Fruit fly (Drosophila melanogaster) whole organism, embryonic: Measurements from ENCODE around the gene Actn3.

Source experiments
- Atf3 ChIP-seq: fragments of 200-800 bp; sonication (Bioruptor generic); optimal IDR thresholded peaks from 3 replicates; lab custom pipeline; 2016; ENCODE audit warnings: missing biosample characterization, missing genetic modification characterization
- Atf6 ChIP-seq: fragments of 200-800 bp; sonication (Bioruptor generic); IDR thresholded peaks from 2 replicates; pipeline ENCODE4 v1.3.6; 2022; ENCODE audit warnings: missing biosample characterization, missing genetic modification characterization
- Bteb2 ChIP-seq: fragments of 200-800 bp; sonication (Bioruptor generic); optimal IDR thresholded peaks from 2 replicates; lab custom pipeline; 2016; ENCODE audit warnings: missing biosample characterization, missing genetic modification characterization
- CG10267 ChIP-seq: fragments of 200-800 bp; sonication (Bioruptor generic); optimal IDR thresholded peaks from 2 replicates; lab custom pipeline; 2018; ENCODE audit warnings: missing biosample characterization, mild to moderate bottlenecking, missing genetic modification characterization, moderate library complexity
- CG10321 ChIP-seq: fragments of 200-800 bp; sonication (Bioruptor generic); IDR thresholded peaks from 2 replicates; pipeline ENCODE4 v1.3.6; 2022; ENCODE audit warnings: missing biosample characterization, missing genetic modification characterization
- CG10431 ChIP-seq: fragments of 200-800 bp; sonication (Bioruptor generic); optimal IDR thresholded peaks from 3 replicates; lab custom pipeline; 2018; ENCODE audit warnings: missing biosample characterization, mild to moderate bottlenecking, missing genetic modification characterization
- CG10543 ChIP-seq: fragments of 200-800 bp; sonication (Bioruptor generic); optimal IDR thresholded peaks from 3 replicates; lab custom pipeline; 2017; ENCODE audit warnings: missing biosample characterization, mild to moderate bottlenecking, missing genetic modification characterization, moderate library complexity
- CG1233 ChIP-seq: fragments of 200-800 bp; sonication (Bioruptor generic); optimal IDR thresholded peaks from 4 replicates; lab custom pipeline; 2018; ENCODE audit warnings: missing biosample characterization, mild to moderate bottlenecking, missing genetic modification characterization
- CG12744 ChIP-seq: fragments of 200-800 bp; sonication (Bioruptor generic); optimal IDR thresholded peaks from 2 replicates; lab custom pipeline; 2016; ENCODE audit warnings: missing biosample characterization, missing genetic modification characterization
- CG13296 ChIP-seq: fragments of 200-800 bp; sonication (Bioruptor generic); optimal IDR thresholded peaks from 3 replicates; lab custom pipeline; 2018; ENCODE audit warnings: missing biosample characterization, mild to moderate bottlenecking, missing genetic modification characterization
- CG1602 ChIP-seq: fragments of 200-800 bp; sonication (Bioruptor generic); optimal IDR thresholded peaks from 3 replicates; lab custom pipeline; 2016; ENCODE audit warnings: missing biosample characterization, missing genetic modification characterization
- CG18476 ChIP-seq: fragments of 200-800 bp; sonication (Bioruptor generic); optimal IDR thresholded peaks from 2 replicates; lab custom pipeline; 2016; ENCODE audit warnings: missing biosample characterization, mild to moderate bottlenecking, missing genetic modification characterization
- CG18619 ChIP-seq: fragments of 200-800 bp; sonication (Bioruptor generic); optimal IDR thresholded peaks from 3 replicates; lab custom pipeline; 2017; ENCODE audit warnings: missing biosample characterization, mild to moderate bottlenecking, missing genetic modification characterization
- CG32767 ChIP-seq: fragments of 200-800 bp; sonication (Bioruptor generic); IDR thresholded peaks from 2 replicates; pipeline ENCODE4 v1.3.6; 2022; ENCODE audit warnings: missing biosample characterization, missing genetic modification characterization
- CG3281 ChIP-seq: fragments of 200-800 bp; sonication (Bioruptor generic); optimal IDR thresholded peaks from 3 replicates; lab custom pipeline; 2017; ENCODE audit warnings: missing biosample characterization, mild to moderate bottlenecking, missing genetic modification characterization
- CG4328 ChIP-seq: fragments of 200-800 bp; sonication (Bioruptor generic); optimal IDR thresholded peaks from 3 replicates; lab custom pipeline; 2017; ENCODE audit warnings: missing biosample characterization, missing genetic modification reagents, missing genetic modification characterization
- CG4360 ChIP-seq: fragments of 200-800 bp; sonication (Bioruptor generic); IDR thresholded peaks from 2 replicates; pipeline ENCODE4 v1.3.6; 2022; ENCODE audit warnings: missing biosample characterization, missing genetic modification characterization
- CG7271 ChIP-seq: fragments of 200-800 bp; sonication (Bioruptor generic); optimal IDR thresholded peaks from 2 replicates; lab custom pipeline; 2018; ENCODE audit warnings: missing biosample characterization, mild to moderate bottlenecking, missing genetic modification characterization, moderate library complexity
- CG8089 ChIP-seq: fragments of 200-800 bp; sonication (Bioruptor generic); optimal IDR thresholded peaks from 3 replicates; lab custom pipeline; 2016; ENCODE audit warnings: missing biosample characterization, missing genetic modification characterization
- Drgx ChIP-seq: fragments of 200-800 bp; sonication (Bioruptor generic); IDR thresholded peaks from 2 replicates; pipeline ENCODE4 v1.3.6; 2022; ENCODE audit warnings: missing biosample characterization, missing genetic modification characterization
- ERR ChIP-seq: fragments of 200-800 bp; sonication (Bioruptor generic); optimal IDR thresholded peaks from 2 replicates; lab custom pipeline; 2016; ENCODE audit warnings: missing biosample characterization, missing genetic modification characterization
- H2.0 ChIP-seq: fragments of 200-800 bp; sonication (Bioruptor generic); IDR thresholded peaks from 2 replicates; pipeline ENCODE4 v1.3.6; 2022; ENCODE audit warnings: missing biosample characterization, missing genetic modification characterization
- Hmr ChIP-seq: fragments of 200-800 bp; sonication (Bioruptor generic); optimal IDR thresholded peaks from 3 replicates; lab custom pipeline; 2017; ENCODE audit warnings: mild to moderate bottlenecking, missing biosample characterization, missing genetic modification reagents, missing genetic modification characterization
- Lhr ChIP-seq: fragments of 200-800 bp; sonication (Bioruptor generic); optimal IDR thresholded peaks from 3 replicates; lab custom pipeline; 2017; ENCODE audit warnings: mild to moderate bottlenecking, missing biosample characterization, missing genetic modification reagents, missing genetic modification characterization
- Max ChIP-seq: fragments of 200-800 bp; sonication (Bioruptor generic); optimal IDR thresholded peaks from 2 replicates; lab custom pipeline; 2016; ENCODE audit warnings: missing biosample characterization, mild to moderate bottlenecking, missing genetic modification characterization
- Med ChIP-seq: fragments of 200-800 bp; sonication (Bioruptor generic); peaks from one replicate; lab custom pipeline; 2016; ENCODE audit warnings: missing biosample characterization, missing genetic modification characterization, mild to moderate bottlenecking, inconsistent platforms, moderate library complexity
- Nf-YB ChIP-seq: fragments of 200-800 bp; sonication (Bioruptor generic); optimal IDR thresholded peaks from 3 replicates; lab custom pipeline; 2019; ENCODE audit warnings: missing biosample characterization, mild to moderate bottlenecking, missing genetic modification characterization, moderate library complexity
- Rfx ChIP-seq: fragments of 200-800 bp; sonication (Bioruptor generic); IDR thresholded peaks from 2 replicates; pipeline ENCODE4 v1.3.6; 2022; ENCODE audit warnings: missing biosample characterization, missing genetic modification characterization
- bigmax ChIP-seq: fragments of 200-800 bp; sonication (Bioruptor generic); optimal IDR thresholded peaks from 2 replicates; lab custom pipeline; 2018; ENCODE audit warnings: missing biosample characterization, mild to moderate bottlenecking, missing genetic modification characterization
- cad ChIP-seq: fragments of >200 bp; optimal IDR thresholded peaks from 2 replicates; lab custom pipeline; 2017; ENCODE audit warnings: missing biosample characterization, missing genetic modification characterization
- cato ChIP-seq: fragments of 200-800 bp; sonication (Bioruptor generic); optimal IDR thresholded peaks from 2 replicates; lab custom pipeline; 2016; ENCODE audit warnings: missing biosample characterization, missing genetic modification characterization, borderline replicate concordance
- dm ChIP-seq: fragments of 200-800 bp; sonication (Bioruptor generic); optimal IDR thresholded peaks from 3 replicates; lab custom pipeline; 2016; ENCODE audit warnings: missing biosample characterization, missing genetic modification characterization
- exex ChIP-seq: fragments of 200-800 bp; sonication (Bioruptor generic); optimal IDR thresholded peaks from 4 replicates; lab custom pipeline; 2018; ENCODE audit warnings: missing biosample characterization, mild to moderate bottlenecking, missing genetic modification characterization, moderate library complexity
- grn ChIP-seq: fragments of 200-800 bp; sonication (Bioruptor generic); optimal IDR thresholded peaks from 3 replicates; lab custom pipeline; 2017; ENCODE audit warnings: missing biosample characterization, missing genetic modification characterization
- her ChIP-seq: fragments of 200-800 bp; sonication (Bioruptor generic); optimal IDR thresholded peaks from 2 replicates; lab custom pipeline; 2016; ENCODE audit warnings: missing biosample characterization, missing genetic modification characterization
- hth ChIP-seq: fragments of >200 bp; optimal IDR thresholded peaks from 2 replicates; lab custom pipeline; 2017; ENCODE audit warnings: inconsistent platforms
- lola ChIP-seq, 3 experiments: fragments of >200 bp in 2 of 3; fragments of 200-800 bp in 1 of 3; sonication (Bioruptor generic) in 1 of 3; optimal IDR thresholded peaks; 2 replicates each; lab custom pipeline; 2017 to 2019; ENCODE audit warnings: missing biosample characterization in 3 of 3, missing genetic modification characterization in 3 of 3, mild to moderate bottlenecking in 1 of 3, moderate library complexity in 1 of 3
- lov ChIP-seq, 2 experiments: fragments of 200-800 bp in 1 of 2; fragments of >200 bp in 1 of 2; sonication (Bioruptor generic) in 1 of 2; IDR thresholded peaks in 1 of 2; optimal IDR thresholded peaks in 1 of 2; 2 replicates in 1 of 2; 3 replicates in 1 of 2; pipeline versions ENCODE4 v1.3.6 to Lab custom; 2017 to 2022; ENCODE audit warnings: missing biosample characterization in 1 of 2, missing genetic modification characterization in 1 of 2
- pros ChIP-seq: fragments of 200-800 bp; sonication (Bioruptor generic); optimal IDR thresholded peaks from 3 replicates; lab custom pipeline; 2019; ENCODE audit warnings: missing biosample characterization, mild to moderate bottlenecking, missing genetic modification characterization, moderate library complexity
- rib ChIP-seq: fragments of 200-800 bp; sonication (Bioruptor generic); IDR thresholded peaks from 2 replicates; pipeline ENCODE4 v1.3.6; 2022; ENCODE audit warnings: missing biosample characterization, missing genetic modification characterization
- sens ChIP-seq: fragments of 200-800 bp; sonication (Bioruptor generic); peaks from one replicate; lab custom pipeline; 2016; ENCODE audit warnings: missing biosample characterization, missing genetic modification characterization
- seq ChIP-seq: fragments of 200-800 bp; sonication (Bioruptor generic); IDR thresholded peaks from 2 replicates; pipeline ENCODE4 v1.3.6; 2022; ENCODE audit warnings: missing biosample characterization, missing genetic modification characterization
- sim ChIP-seq: fragments of 200-800 bp; sonication (Bioruptor generic); IDR thresholded peaks from 2 replicates; pipeline ENCODE4 v1.3.6; 2022; ENCODE audit warnings: missing biosample characterization, missing genetic modification characterization
- sna ChIP-seq: fragments of 200-800 bp; sonication (Bioruptor generic); IDR thresholded peaks from 2 replicates; pipeline ENCODE4 v1.3.6; 2022; ENCODE audit warnings: missing biosample characterization, missing genetic modification characterization; ENCODE audit not compliant: partially characterized antibody
- sqz ChIP-seq: fragments of 200-800 bp; sonication (Bioruptor generic); optimal IDR thresholded peaks from 3 replicates; lab custom pipeline; 2018; ENCODE audit warnings: missing biosample characterization, mild to moderate bottlenecking, missing genetic modification characterization
- sug ChIP-seq: fragments of 200-800 bp; optimal IDR thresholded peaks from 2 replicates; lab custom pipeline; 2019; ENCODE audit warnings: missing biosample characterization, mild to moderate bottlenecking, missing genetic modification characterization, moderate library complexity
- vvl ChIP-seq: fragments of 200-800 bp; sonication (Bioruptor generic); IDR thresholded peaks from 2 replicates; pipeline ENCODE4 v1.3.6; 2022; ENCODE audit warnings: missing biosample characterization, missing genetic modification characterization
- yki ChIP-seq: fragments of >200 bp; optimal IDR thresholded peaks from 3 replicates; lab custom pipeline; 2018
- zen2 ChIP-seq: fragments of 200-800 bp; sonication (Bioruptor generic); IDR thresholded peaks from 3 replicates; pipeline ENCODE4 v1.3.6; 2022; ENCODE audit warnings: missing biosample characterization, missing genetic modification characterization; ENCODE audit not compliant: partially characterized antibody

Actn3 gene

dm6 chr3R:16980958-16981623 is 3.5 kb upstream of the Actn3 start (continued):
- TF ChIP-seq CG1233 (GFP tag; lab: Kevin White, UChicago) (no peak), vvl (peak; percentile 33; the same call in 1 of the 2 replicates), grn (GFP tag; lab: Kevin White, UChicago) (peak; percentile 12), Drgx (GFP tag; lab: Robert Waterston, UW) (no peak), Rfx (GFP tag; lab: Robert Waterston, UW) (peak; percentile 35; the same call in 1 of the 2 replicates), dm (no peak), sug (tag; lab: Kevin White, UChicago) (peak; percentile 26), CG4360 (GFP tag; lab: Robert Waterston, UW) (no peak), Med (peak; percentile 69), CG8089 (GFP tag; lab: Kevin White, UChicago) (no peak), CG3281 (no peak), bigmax (GFP tag; lab: Kevin White, UChicago) (no peak), CG13296 (GFP tag; lab: Kevin White, UChicago) (no peak), CG12744 (peak; percentile 23), ERR (no peak), Hmr (GFP tag; lab: Kevin White, UChicago) (no peak), Lhr (no peak), H2.0 (GFP tag; lab: Robert Waterston, UW) (no peak), Atf3 (GFP tag; lab: Kevin White, UChicago) (no peak), pros (GFP tag; lab: Kevin White, UChicago) (no peak), cato (GFP tag; lab: Kevin White, UChicago) (no peak), hth (lab: Kevin White, UChicago) (no peak), exex (tag; lab: Kevin White, UChicago) (peak; percentile 48), sna (GFP tag; lab: Robert Waterston, UW) (no peak), CG1602 (GFP tag; lab: Kevin White, UChicago) (no peak), lola (GFP tag; optimal IDR thresholded peaks at IDR 0.05; lab: Kevin White, UChicago) (no peak), Bteb2 (GFP tag; lab: Kevin White, UChicago) (no peak), CG18619 (GFP tag; lab: Kevin White, UChicago) (peak; percentile 4), CG10267 (tag; lab: Kevin White, UChicago) (no peak), sim (GFP tag; lab: Robert Waterston, UW) (no peak), CG4328 (GFP tag; lab: Kevin White, UChicago) (no peak), yki (lab: Kevin White, UChicago) (no peak), CG10543 (peak; percentile 0), Atf6 (GFP tag; lab: Robert Waterston, UW) (no peak), rib (GFP tag; lab: Robert Waterston, UW) (peak; percentile 39; the same call in 1 of the 2 replicates), CG18476 (GFP tag; lab: Kevin White, UChicago) (no peak)

- TF ChIP-seq cad (GFP tag; lab: Kevin White, UChicago) (peak; percentile 13), sens (peak; percentile 44), Hmr (GFP tag; lab: Kevin White, UChicago) (no peak)
Observed at dm6 chr3R:16974904-16975303, 2.7 kb downstream of the Actn3 start, which contains the start of gene VhaM9.7-d. Gene VhaM9.7-d (plus strand): TSS chr3R:16975204.

- no peak for TF ChIP-seq CG10321
- TF ChIP-seq Bteb2 (GFP tag; lab: Kevin White, UChicago), result no peak
- TF ChIP-seq her (GFP tag; lab: Kevin White, UChicago), result no peak
- no peak for TF ChIP-seq CG7271 (tag; lab: Kevin White, UChicago)
- TF ChIP-seq CG32767 (GFP tag; lab: Robert Waterston, UW), result peak; percentile 51; the same call in 1 of the 2 replicates
- no peak for TF ChIP-seq Max (GFP tag; lab: Kevin White, UChicago)
- TF ChIP-seq seq (GFP tag; lab: Robert Waterston, UW), result 0 out of 2 replicates have a peak, but pooled peaks have one; percentile 18
- TF ChIP-seq CG10431 (GFP tag; lab: Kevin White, UChicago), result no peak
- no peak for TF ChIP-seq zen2
- no peak for TF ChIP-seq lov (optimal IDR thresholded peaks at IDR 0.05; lab: Kevin White, UChicago)
- TF ChIP-seq lov (GFP tag; IDR thresholded peaks at IDR 0.05; lab: Robert Waterston, UW), result 0 out of 3 replicates have a peak, but pooled peaks have one; percentile 38
- TF ChIP-seq Nf-YB (GFP tag; lab: Kevin White, UChicago), result peak; percentile 53
- no peak for TF ChIP-seq sqz
Observed at dm6 chr3R:16972575-16972974, 5.0 kb downstream of the Actn3 start.
